Fruit fly (Drosophila melanogaster) whole organism, prepupa: ENCODE measurements around the gene CG10096.

Experiments used
- CG8119 ChIP-seq: fragments of 200-800 bp; sonication (Bioruptor generic); IDR thresholded peaks from 3 replicates; pipeline ENCODE4 v1.3.6; 2022; ENCODE audit warnings: missing biosample characterization, missing genetic modification characterization
- Eip75B ChIP-seq: fragments of 200-800 bp; sonication (Bioruptor generic); optimal IDR thresholded peaks from 3 replicates; lab custom pipeline; 2016; ENCODE audit warnings: missing biosample characterization, missing genetic modification characterization
- OdsH ChIP-seq: fragments of 200-800 bp; sonication (Bioruptor generic); optimal IDR thresholded peaks from 3 replicates; lab custom pipeline; 2016; ENCODE audit warnings: missing biosample characterization, missing genetic modification characterization
- fd85E ChIP-seq: fragments of 200-800 bp; sonication (Bioruptor generic); optimal IDR thresholded peaks from 3 replicates; lab custom pipeline; 2016; ENCODE audit warnings: missing biosample characterization, missing genetic modification characterization

dm6 chr3R:12381130-12381700, 14.6 kb downstream of the CG10096 start:
- TF ChIP-seq OdsH (GFP tag; lab: Kevin White, UChicago) (no peak), fd85E (no peak), CG8119 (GFP tag; lab: Robert Waterston, UW) (peak; percentile 66), Eip75B (GFP tag; lab: Kevin White, UChicago) (no peak)
